Worm (Caenorhabditis elegans): ENCODE results near the gene Y81B9A.2.

DNA sequence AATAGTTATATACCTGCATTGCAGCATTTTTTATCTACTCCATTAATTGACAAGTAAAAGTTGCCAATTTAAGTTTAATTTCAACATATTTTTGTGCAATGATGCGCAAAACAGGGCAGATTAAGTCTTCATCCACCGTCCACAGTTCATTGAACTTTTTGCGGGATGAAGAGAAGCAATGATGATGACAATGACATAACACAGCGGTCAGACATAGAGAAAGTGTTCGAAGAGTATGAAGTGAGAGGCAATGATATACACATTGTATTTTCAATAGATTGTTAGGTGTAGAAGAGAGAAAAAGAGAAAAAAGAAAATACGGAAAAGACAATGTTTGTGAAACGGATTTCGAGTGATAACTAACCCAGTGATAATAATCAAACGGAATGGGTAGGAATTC lies 43.0 kb downstream of the Y81B9A.2 start:
- TF ChIP-seq ceh-34 (tag; optimal IDR thresholded peaks at IDR 0.05): no peak
- TF ChIP-seq nhr-11 (tag; optimal IDR thresholded peaks at IDR 0.05): no peak
- TF ChIP-seq pqm-1 (tag; optimal IDR thresholded peaks at IDR 0.05): no peak
- no peak for TF ChIP-seq T23F11.4 (GFP tag; optimal IDR thresholded peaks at IDR 0.05)
- TF ChIP-seq sox-4 (tag; optimal IDR thresholded peaks at IDR 0.05): no peak
- no peak for TF ChIP-seq K09A11.1 (tag; optimal IDR thresholded peaks at IDR 0.05; ENCODE audit: insufficient read depth)
- no peak for TF ChIP-seq unc-55 (GFP tag; optimal IDR thresholded peaks at IDR 0.05)
- TF ChIP-seq ceh-14 (tag; optimal IDR thresholded peaks at IDR 0.05): no peak
